Worm (Caenorhabditis elegans): Measurements from ENCODE around the gene M03F8.5.

- no peak for TF ChIP-seq hsf-1 (GFP tag; IDR thresholded peaks at IDR 0.05)
- no peak for TF ChIP-seq Y56A3A.18 (GFP tag; IDR thresholded peaks at IDR 0.05)
- TF ChIP-seq sptf-2 (GFP tag; optimal IDR thresholded peaks at IDR 0.05): no peak
- TF ChIP-seq him-1 (tag; optimal IDR thresholded peaks at IDR 0.05): no peak
Measured at ce11 chrV:5916862-5917261, 19.7 kb downstream of the M03F8.5 start.

Measured in whole organism, young adult.